Worm (Caenorhabditis elegans) whole organism, L4 larva: ENCODE measurements around the gene W06F12.3.

ENCODE experiments used
- D1046.2 ChIP-seq: fragments of 200-800 bp; sonication (Bioruptor generic); IDR thresholded peaks from 2 replicates; pipeline ENCODE4 v1.3.6; 2022; ENCODE audit warnings: missing genetic modification characterization, missing compliant biosample characterization
- F10B5.3 ChIP-seq: sonication (generic microtip); optimal IDR thresholded peaks from 2 replicates; lab custom pipeline; 2016; ENCODE audit warnings: mild to moderate bottlenecking, missing genetic modification characterization, missing compliant biosample characterization
- F26F4.8 ChIP-seq: fragments of 200-800 bp; sonication (Bioruptor generic); conservative IDR thresholded peaks from 2 replicates; pipeline ENCODE4 v1.3.6; 2022; ENCODE audit warnings: missing genetic modification characterization, missing compliant biosample characterization
- F37D6.2 ChIP-seq: sonication (generic microtip); optimal IDR thresholded peaks from 2 replicates; lab custom pipeline; 2016; ENCODE audit warnings: mild to moderate bottlenecking, missing genetic modification characterization, missing compliant biosample characterization
- F44E2.7 ChIP-seq: fragments of 200-800 bp; sonication (Bioruptor generic); IDR thresholded peaks from 2 replicates; pipeline ENCODE4 v2.1.2; 2022; ENCODE audit warnings: missing genetic modification characterization, missing compliant biosample characterization
- R02D3.7 ChIP-seq: fragments of 150-350 bp; sonication (generic microtip); optimal IDR thresholded peaks from 3 replicates; lab custom pipeline; 2014; ENCODE audit warnings: missing biosample characterization, missing genetic modification characterization
- Y75B8A.6 ChIP-seq: fragments of 200-800 bp; sonication (Bioruptor generic); IDR thresholded peaks from 2 replicates; pipeline ENCODE4 v1.3.6; 2022; ENCODE audit warnings: missing genetic modification reagents, missing genetic modification characterization, missing compliant biosample characterization
- ZK546.5 ChIP-seq, 2 experiments: sonication (generic microtip); optimal IDR thresholded peaks; 2 replicates each; lab custom pipeline; 2017; ENCODE audit warnings: missing biosample characterization in 2 of 2, missing genetic modification characterization in 2 of 2
- ama-1 ChIP-seq: fragments of 150-350 bp; optimal IDR thresholded peaks from 2 replicates; lab custom pipeline; 2014; ENCODE audit warnings: inconsistent platforms, mixed read lengths
- attf-4 ChIP-seq: sonication (generic microtip); optimal IDR thresholded peaks from 3 replicates; lab custom pipeline; 2017; ENCODE audit warnings: missing biosample characterization, missing genetic modification characterization
- ceh-28 ChIP-seq: fragments of 150-350 bp; optimal IDR thresholded peaks from 2 replicates; lab custom pipeline; 2014; ENCODE audit warnings: missing biosample characterization, missing genetic modification reagents, missing genetic modification characterization
- ceh-44 ChIP-seq: fragments of 200-800 bp; sonication (Bioruptor generic); IDR thresholded peaks from 2 replicates; pipeline ENCODE4 v1.3.6; 2022; ENCODE audit warnings: missing genetic modification reagents, missing genetic modification characterization, missing compliant biosample characterization
- ceh-62 ChIP-seq: sonication (generic microtip); optimal IDR thresholded peaks from 2 replicates; lab custom pipeline; 2017; ENCODE audit warnings: missing biosample characterization, missing genetic modification characterization
- cey-2 ChIP-seq: sonication (generic microtip); optimal IDR thresholded peaks from 3 replicates; lab custom pipeline; 2017; ENCODE audit warnings: missing genetic modification characterization, mild to moderate bottlenecking, missing compliant biosample characterization, antibody characterized with exemption, borderline replicate concordance; ENCODE audit not compliant: insufficient read depth
- daf-8 ChIP-seq: fragments of 200-800 bp; sonication (Bioruptor generic); IDR thresholded peaks from 2 replicates; pipeline ENCODE4 v1.3.6; 2022; ENCODE audit warnings: missing genetic modification characterization, missing compliant biosample characterization
- dmd-6 ChIP-seq: fragments of 200-800 bp; sonication (Bioruptor generic); IDR thresholded peaks from 2 replicates; pipeline ENCODE4 v1.3.6; 2022; ENCODE audit warnings: missing genetic modification reagents, missing genetic modification characterization, missing compliant biosample characterization
- dve-1 ChIP-seq: sonication (generic microtip); optimal IDR thresholded peaks from 2 replicates; lab custom pipeline; 2017; ENCODE audit warnings: antibody characterized with exemption, mild to moderate bottlenecking, missing genetic modification characterization, missing compliant biosample characterization; ENCODE audit not compliant: insufficient read depth
- egl-43 ChIP-seq: fragments of 200-800 bp; sonication (Bioruptor generic); IDR thresholded peaks from 2 replicates; pipeline ENCODE4 v1.3.6; 2022; ENCODE audit warnings: missing genetic modification reagents, missing genetic modification characterization, missing compliant biosample characterization
- fkh-10 ChIP-seq: fragments of 150-350 bp; optimal IDR thresholded peaks from 2 replicates; lab custom pipeline; 2014; ENCODE audit warnings: missing biosample characterization, missing genetic modification reagents, missing genetic modification characterization
- hif-1 ChIP-seq, 2 experiments: sonication (generic microtip); optimal IDR thresholded peaks; 2 replicates each; lab custom pipeline; 2016 to 2017; ENCODE audit warnings: missing compliant biosample characterization in 2 of 2, missing genetic modification characterization in 2 of 2, missing genetic modification reagents in 2 of 2, missing genotype in 2 of 2, mild to moderate bottlenecking in 1 of 2
- hlh-11 ChIP-seq: fragments of 200-800 bp; sonication (Bioruptor generic); optimal IDR thresholded peaks from 2 replicates; lab custom pipeline; 2018; ENCODE audit warnings: mild to moderate bottlenecking, missing genetic modification characterization, missing compliant biosample characterization
- hmg-1.1 ChIP-seq: fragments of 200-800 bp; sonication (Bioruptor generic); IDR thresholded peaks from 2 replicates; pipeline ENCODE4 v1.3.6; 2022; ENCODE audit warnings: missing genetic modification reagents, missing genetic modification characterization, missing compliant biosample characterization
- jun-1 ChIP-seq: fragments of 150-350 bp; optimal IDR thresholded peaks from 2 replicates; lab custom pipeline; 2014; ENCODE audit warnings: missing biosample characterization, missing genetic modification reagents, missing genetic modification characterization
- lin-1 ChIP-seq: fragments of 200-800 bp; sonication (Bioruptor generic); IDR thresholded peaks from 2 replicates; pipeline ENCODE4 v1.3.6; 2022; ENCODE audit warnings: missing genetic modification reagents, missing genetic modification characterization, missing compliant biosample characterization
- lin-15B ChIP-seq: fragments of 150-350 bp; sonication (generic microtip); optimal IDR thresholded peaks from 3 replicates; lab custom pipeline; 2014; ENCODE audit warnings: missing biosample characterization, missing genetic modification characterization
- lin-29 ChIP-seq: fragments of 200-800 bp; sonication (Bioruptor generic); IDR thresholded peaks from 2 replicates; pipeline ENCODE4 v1.3.6; 2022; ENCODE audit warnings: missing genetic modification reagents, missing genetic modification characterization, missing compliant biosample characterization
- lin-38 ChIP-seq: fragments of 200-800 bp; sonication (Bioruptor generic); IDR thresholded peaks from 2 replicates; pipeline ENCODE4 v1.3.6; 2022; ENCODE audit warnings: missing genetic modification reagents, missing genetic modification characterization, missing compliant biosample characterization
- lin-39 ChIP-seq: fragments of 150-350 bp; optimal IDR thresholded peaks from 2 replicates; lab custom pipeline; 2014; ENCODE audit warnings: missing biosample characterization, missing genetic modification reagents, missing genetic modification characterization
- lir-3 ChIP-seq: sonication (generic microtip); optimal IDR thresholded peaks from 2 replicates; lab custom pipeline; 2016; ENCODE audit warnings: mild to moderate bottlenecking, missing genetic modification characterization, missing compliant biosample characterization
- madf-5 ChIP-seq, 2 experiments: fragments of 200-800 bp; sonication (Bioruptor generic); IDR thresholded peaks; 2 replicates each; pipeline ENCODE4 v1.3.6; 2022; ENCODE audit warnings: missing compliant biosample characterization in 2 of 2, missing genetic modification characterization in 2 of 2
- mdt-29 ChIP-seq: fragments of 200-800 bp; sonication (Bioruptor generic); IDR thresholded peaks from 2 replicates; pipeline ENCODE4 v1.3.6; 2022; ENCODE audit warnings: missing genetic modification reagents, missing genetic modification characterization, missing compliant biosample characterization
- mep-1 ChIP-seq: fragments of 150-350 bp; sonication (generic microtip); optimal IDR thresholded peaks from 3 replicates; lab custom pipeline; 2014; ENCODE audit warnings: missing biosample characterization, missing genetic modification characterization
- nhr-11 ChIP-seq: fragments of 150-350 bp; optimal IDR thresholded peaks from 2 replicates; lab custom pipeline; 2014; ENCODE audit warnings: missing biosample characterization, missing genetic modification characterization
- nhr-111 ChIP-seq: fragments of 200-800 bp; sonication (Bioruptor generic); optimal IDR thresholded peaks from 2 replicates; lab custom pipeline; 2018; ENCODE audit warnings: mild to moderate bottlenecking, missing genetic modification characterization, missing compliant biosample characterization
- nhr-237 ChIP-seq: sonication (generic microtip); optimal IDR thresholded peaks from 2 replicates; lab custom pipeline; 2017; ENCODE audit warnings: missing biosample characterization, missing genetic modification characterization
- nhr-28 ChIP-seq: fragments of 150-350 bp; optimal IDR thresholded peaks from 2 replicates; lab custom pipeline; 2014; ENCODE audit warnings: missing biosample characterization, missing genetic modification characterization
- nhr-42 ChIP-seq: fragments of 200-800 bp; sonication (Bioruptor generic); IDR thresholded peaks from 2 replicates; pipeline ENCODE4 v1.3.6; 2022; ENCODE audit warnings: missing genetic modification characterization, missing compliant biosample characterization
- nhr-48 ChIP-seq: sonication (generic microtip); optimal IDR thresholded peaks from 2 replicates; lab custom pipeline; 2016; ENCODE audit warnings: mild to moderate bottlenecking, missing genetic modification characterization, missing compliant biosample characterization
- nhr-76 ChIP-seq: fragments of 150-350 bp; optimal IDR thresholded peaks from 2 replicates; lab custom pipeline; 2014; ENCODE audit warnings: missing biosample characterization, missing genetic modification characterization
- nhr-77 ChIP-seq: fragments of 150-350 bp; optimal IDR thresholded peaks from 2 replicates; lab custom pipeline; 2014; ENCODE audit warnings: missing biosample characterization, missing genetic modification characterization
- pha-4 ChIP-seq, 2 experiments: fragments of 150-350 bp in 1 of 2; fragments of 200-800 bp in 1 of 2; sonication (Bioruptor generic) in 1 of 2; IDR thresholded peaks in 1 of 2; optimal IDR thresholded peaks in 1 of 2; 2 replicates each; pipeline versions ENCODE4 v1.3.6 to Lab custom; 2014 to 2022; ENCODE audit warnings: missing genetic modification characterization in 2 of 2, missing genetic modification reagents in 2 of 2, missing biosample characterization in 1 of 2, missing compliant biosample characterization in 1 of 2
- rbr-2 ChIP-seq: sonication (generic microtip); optimal IDR thresholded peaks from 2 replicates; lab custom pipeline; 2016; ENCODE audit warnings: missing genotype, missing genetic modification characterization, missing compliant biosample characterization
- saeg-2 ChIP-seq: fragments of 200-800 bp; sonication (Bioruptor generic); IDR thresholded peaks from 2 replicates; pipeline ENCODE4 v1.3.6; 2022; ENCODE audit warnings: missing genetic modification reagents, missing genetic modification characterization, missing compliant biosample characterization
- sdz-12 ChIP-seq: fragments of 200-800 bp; sonication (Bioruptor generic); optimal IDR thresholded peaks from 2 replicates; lab custom pipeline; 2018; ENCODE audit warnings: mild to moderate bottlenecking, missing genetic modification characterization, missing compliant biosample characterization
- set-16 ChIP-seq: fragments of 200-800 bp; sonication (Bioruptor generic); IDR thresholded peaks from 2 replicates; pipeline ENCODE4 v1.3.6; 2022; ENCODE audit warnings: missing genetic modification reagents, missing genetic modification characterization, missing compliant biosample characterization
- snpc-4 ChIP-seq: fragments of 150-350 bp; optimal IDR thresholded peaks from 2 replicates; lab custom pipeline; 2014; ENCODE audit warnings: missing biosample characterization, missing genetic modification characterization
- tag-97 ChIP-seq: fragments of 200-800 bp; sonication (Bioruptor generic); IDR thresholded peaks from 2 replicates; pipeline ENCODE4 v1.3.6; 2022; ENCODE audit warnings: missing genetic modification characterization, missing compliant biosample characterization
- unc-130 ChIP-seq: sonication (generic microtip); optimal IDR thresholded peaks from 2 replicates; lab custom pipeline; 2016; ENCODE audit warnings: missing genetic modification reagents, missing genetic modification characterization, missing compliant biosample characterization
- vab-7 ChIP-seq: fragments of 200-800 bp; sonication (Bioruptor generic); IDR thresholded peaks from 2 replicates; pipeline ENCODE4 v1.3.6; 2022; ENCODE audit warnings: missing genetic modification reagents, missing genetic modification characterization, missing compliant biosample characterization
- zip-2 ChIP-seq: fragments of 150-350 bp; optimal IDR thresholded peaks from 2 replicates; lab custom pipeline; 2014; ENCODE audit warnings: missing biosample characterization, missing genetic modification characterization
- ztf-11 ChIP-seq: fragments of 150-350 bp; optimal IDR thresholded peaks from 2 replicates; lab custom pipeline; 2014; ENCODE audit warnings: missing biosample characterization, missing genetic modification characterization
- ztf-7 ChIP-seq: fragments of 150-350 bp; optimal IDR thresholded peaks from 2 replicates; lab custom pipeline; 2014; ENCODE audit warnings: missing biosample characterization, missing genetic modification characterization

W06F12.3 gene

DNA sequence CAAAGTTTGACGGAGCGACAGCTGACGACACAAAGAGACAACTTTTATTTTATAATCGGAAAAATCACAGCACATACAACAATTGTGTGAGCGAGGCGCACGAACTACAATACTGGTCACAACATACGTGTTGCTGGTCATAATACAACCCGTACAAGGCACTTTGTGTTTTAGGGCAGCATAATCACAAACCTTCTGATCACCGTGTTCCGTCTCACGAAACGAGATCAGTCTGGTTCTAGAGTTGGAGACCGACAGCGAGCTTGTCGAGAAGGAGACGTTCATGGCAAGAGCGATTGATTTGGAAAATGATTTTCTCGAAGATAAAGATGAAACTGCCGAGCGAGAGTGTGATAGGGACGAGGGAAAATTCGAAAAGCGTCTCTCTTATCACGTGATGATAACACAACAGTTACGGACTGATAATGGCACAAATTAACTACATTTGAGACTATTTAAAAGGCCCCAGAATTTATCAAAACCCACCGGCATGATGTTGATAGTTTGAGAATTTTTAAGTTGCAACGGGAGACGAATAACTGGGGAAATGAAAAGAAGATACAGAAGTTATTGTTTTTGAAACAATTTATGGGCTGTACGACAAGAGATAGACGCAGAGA lies 32.0 kb downstream of the W06F12.3 start (continued):
- TF ChIP-seq nhr-237 (tag; lab: Kevin White, UChicago) (no peak), lin-1 (0 out of 2 replicates have a peak, but pooled peaks have one; percentile 9), unc-130 (GFP tag; lab: Kevin White, UChicago) (no peak), vab-7 (GFP tag; lab: Robert Waterston, UW) (no peak), pha-4 (GFP tag; IDR thresholded peaks at IDR 0.05; lab: Robert Waterston, UW) (peak; percentile 51; the same call in 1 of the 2 replicates), pha-4 (tag; optimal IDR thresholded peaks at IDR 0.05; lab: Kevin White, UChicago) (no peak), F26F4.8 (GFP tag; lab: Robert Waterston, UW) (no peak), nhr-11 (tag; lab: Kevin White, UChicago) (no peak), ZK546.5 (tag; optimal IDR thresholded peaks at IDR 0.05; lab: Kevin White, UChicago) (no peak), daf-8 (no peak), nhr-76 (tag; lab: Kevin White, UChicago) (no peak), nhr-77 (peak; percentile 15), attf-4 (tag; lab: Kevin White, UChicago) (no peak), tag-97 (GFP tag; lab: Robert Waterston, UW) (no peak), D1046.2 (GFP tag; lab: Robert Waterston, UW) (no peak), dve-1 (peak; percentile 77), lir-3 (tag; lab: Kevin White, UChicago) (no peak), nhr-28 (peak; percentile 98), saeg-2 (no peak), mep-1 (tag; lab: Kevin White, UChicago) (peak; percentile 37), F37D6.2 (no peak), F44E2.7 (GFP tag; lab: Robert Waterston, UW) (no peak), mdt-29 (GFP tag; lab: Robert Waterston, UW) (no peak), snpc-4 (tag; lab: Kevin White, UChicago) (no peak), ztf-11 (tag; lab: Kevin White, UChicago) (no peak), F10B5.3 (no peak), ama-1 (lab: Kevin White, UChicago) (peak; percentile 67), lin-39 (no peak), R02D3.7 (tag; lab: Kevin White, UChicago) (no peak), sdz-12 (GFP tag; lab: Kevin White, UChicago) (no peak), hmg-1.1 (no peak), ceh-44 (GFP tag; lab: Robert Waterston, UW) (no peak), ztf-7 (tag; lab: Kevin White, UChicago) (no peak), ceh-62 (tag; lab: Kevin White, UChicago) (no peak), hif-1 (tag; optimal IDR thresholded peaks at IDR 0.05; lab: Kevin White, UChicago) (no peak), hlh-11 (tag; lab: Kevin White, UChicago) (peak; percentile 76), jun-1 (no peak), dmd-6 (peak; percentile 59), zip-2 (tag; lab: Kevin White, UChicago) (no peak), nhr-42 (no peak), fkh-10 (GFP tag; lab: Kevin White, UChicago) (no peak), lin-15B (no peak), lin-38 (no peak), rbr-2 (tag; lab: Kevin White, UChicago) (no peak), nhr-111 (GFP tag; lab: Kevin White, UChicago) (no peak), set-16 (no peak), cey-2 (tag; lab: Kevin White, UChicago) (peak; percentile 29), egl-43 (GFP tag; lab: Robert Waterston, UW) (no peak), Y75B8A.6 (no peak), madf-5 (GFP tag; IDR thresholded peaks at IDR 0.05; lab: Robert Waterston, UW) (no peak), ceh-28 (tag; lab: Kevin White, UChicago) (no peak), nhr-48 (peak; percentile 31), lin-29 (GFP tag; lab: Robert Waterston, UW) (no peak)
